Worm (Caenorhabditis elegans) whole organism, late embryonic: Measurements from ENCODE around the gene nhr-168.

Source experiments
- C38D4.7 ChIP-seq: fragments of 200-800 bp; sonication (Bioruptor generic); optimal IDR thresholded peaks from 2 replicates; lab custom pipeline; 2018; ENCODE audit warnings: mild to moderate bottlenecking, missing genetic modification characterization, moderate library complexity, missing compliant biosample characterization
- F13H6.1 ChIP-seq: sonication (generic microtip); optimal IDR thresholded peaks from 2 replicates; lab custom pipeline; 2016; ENCODE audit warnings: missing genetic modification characterization, missing compliant biosample characterization
- K02D7.2 ChIP-seq: sonication (generic microtip); optimal IDR thresholded peaks from 2 replicates; lab custom pipeline; 2017; ENCODE audit warnings: mild to moderate bottlenecking, missing genetic modification characterization, missing compliant biosample characterization
- K09A11.1 ChIP-seq: sonication (generic microtip); optimal IDR thresholded peaks from 2 replicates; lab custom pipeline; 2017; ENCODE audit warnings: antibody characterized with exemption, mild to moderate bottlenecking, missing genetic modification characterization, missing compliant biosample characterization; ENCODE audit not compliant: insufficient read depth
- T23F11.4 ChIP-seq: fragments of 200-800 bp; sonication (Bioruptor generic); optimal IDR thresholded peaks from 2 replicates; lab custom pipeline; 2018; ENCODE audit warnings: mild to moderate bottlenecking, missing genetic modification characterization, missing compliant biosample characterization
- Y22D7AL.16 ChIP-seq: sonication (generic microtip); optimal IDR thresholded peaks from 2 replicates; lab custom pipeline; 2016; ENCODE audit warnings: missing genetic modification characterization, missing compliant biosample characterization
- ama-1 ChIP-seq: fragments of 150-350 bp; optimal IDR thresholded peaks from 2 replicates; lab custom pipeline; 2014
- ceh-19 ChIP-seq: fragments of 200-800 bp; sonication (Bioruptor generic); optimal IDR thresholded peaks from 2 replicates; lab custom pipeline; 2018; ENCODE audit warnings: mild to moderate bottlenecking, missing genetic modification characterization, missing compliant biosample characterization
- ceh-22 ChIP-seq: sonication (generic microtip); optimal IDR thresholded peaks from 2 replicates; lab custom pipeline; 2017; ENCODE audit warnings: missing biosample characterization, missing genetic modification characterization
- ceh-24 ChIP-seq: sonication (generic microtip); optimal IDR thresholded peaks from 2 replicates; lab custom pipeline; 2016; ENCODE audit warnings: mild to moderate bottlenecking, missing genetic modification characterization, missing compliant biosample characterization
- ceh-30 ChIP-seq: fragments of 150-350 bp; optimal IDR thresholded peaks from 2 replicates; lab custom pipeline; 2014; ENCODE audit warnings: missing biosample characterization, missing genetic modification characterization
- ceh-31 ChIP-seq: sonication (generic microtip); optimal IDR thresholded peaks from 2 replicates; lab custom pipeline; 2016; ENCODE audit warnings: missing genetic modification characterization, missing compliant biosample characterization
- ceh-45 ChIP-seq: fragments of 200-800 bp; sonication (Bioruptor generic); IDR thresholded peaks from 2 replicates; pipeline ENCODE4 v1.3.6; 2022; ENCODE audit warnings: missing genetic modification reagents, missing genetic modification characterization, missing compliant biosample characterization
- ceh-6 ChIP-seq: fragments of 200-800 bp; sonication (Bioruptor generic); optimal IDR thresholded peaks from 2 replicates; lab custom pipeline; 2018; ENCODE audit warnings: mild to moderate bottlenecking, missing genetic modification characterization, missing compliant biosample characterization
- che-1 ChIP-seq: sonication (generic microtip); optimal IDR thresholded peaks from 2 replicates; lab custom pipeline; 2016; ENCODE audit warnings: mild to moderate bottlenecking, missing genetic modification characterization, missing compliant biosample characterization
- dve-1 ChIP-seq: sonication (generic microtip); optimal IDR thresholded peaks from 2 replicates; lab custom pipeline; 2017; ENCODE audit warnings: antibody characterized with exemption, mild to moderate bottlenecking, missing genetic modification characterization, missing compliant biosample characterization
- elt-2 ChIP-seq: sonication (generic microtip); optimal IDR thresholded peaks from 2 replicates; lab custom pipeline; 2016; ENCODE audit warnings: missing genetic modification reagents, missing genetic modification characterization, missing compliant biosample characterization
- elt-4 ChIP-seq: sonication (generic microtip); optimal IDR thresholded peaks from 2 replicates; lab custom pipeline; 2016; ENCODE audit warnings: missing genetic modification characterization, missing compliant biosample characterization
- ets-4 ChIP-seq: sonication (generic microtip); optimal IDR thresholded peaks from 2 replicates; lab custom pipeline; 2016; ENCODE audit warnings: missing genetic modification characterization, missing compliant biosample characterization
- hlh-13 ChIP-seq: fragments of 200-800 bp; sonication (Bioruptor generic); optimal IDR thresholded peaks from 2 replicates; lab custom pipeline; 2018; ENCODE audit warnings: mild to moderate bottlenecking, missing genetic modification characterization, missing compliant biosample characterization
- hlh-15 ChIP-seq: sonication (generic microtip); optimal IDR thresholded peaks from 2 replicates; lab custom pipeline; 2016; ENCODE audit warnings: missing genetic modification characterization, missing compliant biosample characterization
- hlh-6 ChIP-seq: sonication (generic microtip); optimal IDR thresholded peaks from 2 replicates; lab custom pipeline; 2016; ENCODE audit warnings: missing genotype, missing genetic modification characterization, missing compliant biosample characterization
- lim-6 ChIP-seq: sonication (generic microtip); optimal IDR thresholded peaks from 2 replicates; lab custom pipeline; 2016; ENCODE audit warnings: missing genetic modification characterization, missing compliant biosample characterization
- lin-11 ChIP-seq: fragments of 200-800 bp; sonication (Bioruptor generic); optimal IDR thresholded peaks from 2 replicates; lab custom pipeline; 2018; ENCODE audit warnings: mild to moderate bottlenecking, missing genetic modification characterization, missing compliant biosample characterization
- nfya-1 ChIP-seq: sonication (generic microtip); optimal IDR thresholded peaks from 2 replicates; lab custom pipeline; 2017; ENCODE audit warnings: missing genetic modification characterization, mild to moderate bottlenecking, missing compliant biosample characterization, antibody characterized with exemption, moderate library complexity
- nhr-232 ChIP-seq: sonication (generic microtip); optimal IDR thresholded peaks from 2 replicates; lab custom pipeline; 2016; ENCODE audit warnings: missing genetic modification characterization, missing compliant biosample characterization
- odd-2 ChIP-seq: sonication (generic microtip); optimal IDR thresholded peaks from 2 replicates; lab custom pipeline; 2017; ENCODE audit warnings: antibody characterized with exemption, mild to moderate bottlenecking, missing genetic modification characterization, missing compliant biosample characterization
- pag-3 ChIP-seq: sonication (generic microtip); optimal IDR thresholded peaks from 2 replicates; lab custom pipeline; 2016; ENCODE audit warnings: missing compliant biosample characterization, missing genetic modification characterization, borderline replicate concordance
- pax-1 ChIP-seq: fragments of 150-350 bp; optimal IDR thresholded peaks from 2 replicates; lab custom pipeline; 2014; ENCODE audit warnings: missing biosample characterization, missing genetic modification characterization
- pha-2 ChIP-seq: sonication (generic microtip); optimal IDR thresholded peaks from 2 replicates; lab custom pipeline; 2017; ENCODE audit warnings: mild to moderate bottlenecking, missing genetic modification characterization, missing compliant biosample characterization
- pha-4 ChIP-seq: fragments of 150-350 bp; optimal IDR thresholded peaks from 2 replicates; lab custom pipeline; 2018; ENCODE audit warnings: missing biosample characterization, missing genetic modification reagents, missing genetic modification characterization
- pros-1 ChIP-seq: fragments of 150-350 bp; optimal IDR thresholded peaks from 2 replicates; lab custom pipeline; 2014; ENCODE audit warnings: missing biosample characterization, missing genetic modification reagents, missing genetic modification characterization
- ref-2 ChIP-seq: sonication (generic microtip); optimal IDR thresholded peaks from 2 replicates; lab custom pipeline; 2016; ENCODE audit warnings: missing genetic modification characterization, missing compliant biosample characterization
- rnt-1 ChIP-seq: sonication (generic microtip); optimal IDR thresholded peaks from 2 replicates; lab custom pipeline; 2016; ENCODE audit warnings: missing genetic modification characterization, missing compliant biosample characterization
- syd-9 ChIP-seq: sonication (generic microtip); optimal IDR thresholded peaks from 2 replicates; lab custom pipeline; 2016; ENCODE audit warnings: mild to moderate bottlenecking, missing genetic modification characterization, moderate library complexity, missing compliant biosample characterization
- tbx-2 ChIP-seq: sonication (generic microtip); optimal IDR thresholded peaks from 2 replicates; lab custom pipeline; 2016; ENCODE audit warnings: missing genetic modification characterization, missing compliant biosample characterization
- ttx-3 ChIP-seq: sonication (generic microtip); optimal IDR thresholded peaks from 2 replicates; lab custom pipeline; 2016; ENCODE audit warnings: missing genetic modification reagents, missing genetic modification characterization, missing compliant biosample characterization
- unc-42 ChIP-seq: sonication (generic microtip); optimal IDR thresholded peaks from 2 replicates; lab custom pipeline; 2016; ENCODE audit warnings: missing genotype, missing genetic modification characterization, missing compliant biosample characterization
- unc-55 ChIP-seq: sonication (generic microtip); optimal IDR thresholded peaks from 2 replicates; lab custom pipeline; 2017; ENCODE audit warnings: missing biosample characterization, missing genetic modification reagents, missing genetic modification characterization
- zip-5 ChIP-seq: sonication (generic microtip); optimal IDR thresholded peaks from 2 replicates; lab custom pipeline; 2016; ENCODE audit warnings: missing genetic modification characterization, missing compliant biosample characterization

The nhr-168 gene

DNA sequence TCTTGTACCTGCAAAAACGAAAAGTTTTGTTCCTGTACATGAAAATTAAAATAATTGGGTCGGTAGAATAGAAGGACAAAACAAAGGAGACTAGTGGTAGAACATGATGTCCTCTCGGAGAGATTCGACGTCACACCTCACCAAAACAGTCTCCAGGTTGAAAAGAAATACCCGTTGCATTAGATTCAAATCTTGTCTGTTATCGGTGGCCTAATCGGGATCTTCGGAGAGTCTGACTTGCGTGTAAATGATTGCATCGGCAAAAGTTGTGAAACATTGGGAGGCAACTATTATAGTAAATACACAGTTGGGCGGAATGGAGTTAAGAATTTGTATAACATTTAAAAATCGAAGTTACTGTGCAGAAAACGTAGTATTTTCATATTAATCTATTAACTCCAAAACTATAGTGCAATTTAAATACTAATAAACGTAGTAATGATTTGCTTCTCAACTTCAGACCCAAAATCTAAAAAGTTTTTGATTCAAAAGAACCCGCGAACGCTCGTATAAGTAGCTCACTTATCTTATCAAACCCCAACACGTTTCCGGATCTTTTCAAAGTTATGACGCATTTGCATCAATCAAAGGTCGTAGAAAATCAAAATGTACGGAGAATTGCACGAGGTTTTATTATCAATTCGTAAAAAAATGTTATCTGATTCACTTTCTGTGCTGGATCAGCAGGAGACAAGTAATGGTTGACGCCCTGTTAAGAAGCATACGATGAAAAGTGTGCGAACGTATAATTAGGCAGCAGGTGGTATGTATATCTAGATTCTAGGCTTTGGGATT is at the start of gene nhr-168:
nhr-168 (minus strand) TSS at position 486 of the 795 bp plus-strand sequence.
- TF ChIP-seq T23F11.4 (GFP tag; lab: Kevin White, UChicago) (no peak), hlh-13 (GFP tag; lab: Kevin White, UChicago) (no peak), F13H6.1 (tag; lab: Kevin White, UChicago) (no peak), unc-42 (tag; lab: Kevin White, UChicago) (no peak), hlh-15 (tag; lab: Kevin White, UChicago) (no peak), rnt-1 (tag; lab: Kevin White, UChicago) (no peak), K02D7.2 (tag; lab: Kevin White, UChicago) (no peak), elt-4 (no peak), pax-1 (tag; lab: Kevin White, UChicago) (no peak), dve-1 (tag; lab: Kevin White, UChicago) (no peak), ceh-19 (GFP tag; lab: Kevin White, UChicago) (no peak), elt-2 (no peak), pros-1 (tag; lab: Kevin White, UChicago) (no peak), lim-6 (no peak), ceh-30 (tag; lab: Kevin White, UChicago) (no peak), pha-2 (no peak), ceh-45 (GFP tag; lab: Robert Waterston, UW) (no peak), pha-4 (no peak), hlh-6 (no peak), pag-3 (tag; lab: Kevin White, UChicago) (no peak)

DNA sequence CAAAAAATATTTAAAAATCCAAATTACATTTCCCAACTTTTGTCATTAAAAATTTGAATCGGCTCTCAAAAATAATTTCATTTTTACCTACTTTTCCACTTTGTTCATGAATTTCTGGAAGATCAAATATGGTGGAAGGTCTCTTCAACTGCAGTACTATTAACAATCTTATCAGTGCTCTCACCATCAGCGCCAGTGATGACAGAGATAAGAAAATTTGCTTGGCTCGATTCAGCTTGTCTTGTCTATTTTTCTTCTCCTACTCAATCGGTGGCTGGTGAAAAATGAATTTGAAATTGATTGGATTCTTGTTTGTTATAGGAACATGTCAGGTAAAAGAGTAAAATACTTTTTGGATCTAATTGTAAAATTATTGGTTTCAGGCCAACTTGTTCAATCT is 47.3 kb upstream of the nhr-168 start, which contains the start of gene cpz-2:
cpz-2 (plus strand) TSS at position 210 of the 400 bp plus-strand sequence.
- no peak for TF ChIP-seq pha-4
- peak; percentile 72 for TF ChIP-seq elt-2

DNA sequence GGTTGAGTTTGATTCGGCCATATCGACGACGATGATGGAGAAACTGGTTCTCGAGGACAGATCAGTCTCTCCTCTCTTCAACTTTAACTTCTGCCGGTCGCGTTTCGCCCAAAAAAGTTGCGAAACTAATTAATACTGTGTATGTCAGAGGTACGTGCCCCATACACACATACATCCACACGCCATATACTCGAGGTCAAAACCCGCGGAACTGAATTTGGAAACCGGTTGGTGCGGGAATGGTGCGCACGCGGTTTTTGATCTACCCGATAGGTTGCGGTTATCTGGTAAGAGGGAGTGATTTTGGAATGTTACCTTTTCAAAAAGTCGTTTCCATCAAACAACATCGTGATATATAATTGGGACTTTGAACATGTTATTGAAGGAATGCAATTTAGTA is 46.5 kb upstream of the nhr-168 start, which contains the start of gene ifbp-1:
ifbp-1 (minus strand) TSS at position 85 of the 400 bp plus-strand sequence.
- no peak for TF ChIP-seq nfya-1 (tag; lab: Kevin White, UChicago)
- no peak for TF ChIP-seq unc-42 (tag; lab: Kevin White, UChicago)
- TF ChIP-seq pha-2 = no peak
- TF ChIP-seq lin-11 = no peak
- no peak for TF ChIP-seq Y22D7AL.16
- TF ChIP-seq ttx-3 (tag; lab: Kevin White, UChicago) = no peak
- TF ChIP-seq ets-4 (tag; lab: Kevin White, UChicago) = no peak
- TF ChIP-seq syd-9 (tag; lab: Kevin White, UChicago) = no peak
- TF ChIP-seq che-1 (tag; lab: Kevin White, UChicago) = no peak
- TF ChIP-seq nhr-232 (tag; lab: Kevin White, UChicago) = no peak
- no peak for TF ChIP-seq ceh-24 (tag; lab: Kevin White, UChicago)
- no peak for TF ChIP-seq K02D7.2 (tag; lab: Kevin White, UChicago)
- no peak for TF ChIP-seq unc-55
- no peak for TF ChIP-seq pag-3 (tag; lab: Kevin White, UChicago)
- TF ChIP-seq lim-6 = no peak
- no peak for TF ChIP-seq odd-2 (tag; lab: Kevin White, UChicago)
- no peak for TF ChIP-seq ama-1

DNA sequence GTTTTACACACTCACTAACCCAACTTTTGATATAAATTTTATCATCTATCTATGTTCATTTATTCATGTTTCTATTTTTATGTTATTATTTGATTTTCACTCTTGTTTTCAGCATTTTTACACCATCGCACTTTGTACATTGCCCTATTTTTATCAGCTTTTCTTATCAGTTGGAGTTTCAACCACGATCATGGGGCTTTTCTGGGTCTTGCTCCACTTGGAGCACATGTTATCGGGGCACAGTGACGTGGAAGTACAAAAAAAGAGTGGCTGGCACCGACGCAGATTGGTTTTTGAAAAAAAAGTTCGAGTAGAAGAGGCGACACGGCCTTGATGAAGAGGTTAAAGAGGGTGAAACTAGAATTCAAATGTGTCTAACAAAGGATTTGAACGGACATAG is 43.5 kb upstream of the nhr-168 start:
- TF ChIP-seq elt-2 (peak; percentile 81), zip-5 (tag; lab: Kevin White, UChicago) (no peak), ceh-6 (no peak)

DNA sequence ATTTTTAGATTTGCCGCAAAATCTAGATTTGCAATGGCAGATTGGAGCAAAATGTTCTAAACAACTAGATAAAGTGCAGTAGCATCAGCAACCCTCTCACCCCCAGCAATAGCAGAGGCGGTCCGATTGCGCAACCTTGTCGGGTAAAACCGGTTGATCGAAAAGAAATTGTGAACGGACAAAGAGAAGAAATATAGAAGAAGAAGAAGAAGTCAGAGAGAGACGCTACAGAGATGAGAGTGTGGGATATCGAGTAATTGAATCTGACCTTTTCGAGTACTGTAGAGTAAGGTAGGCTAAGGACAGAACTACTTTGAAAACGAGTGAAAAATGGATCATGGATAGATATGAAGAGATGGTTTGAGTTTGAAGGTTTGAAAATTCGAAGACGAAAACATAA is 42.2 kb upstream of the nhr-168 start:
- TF ChIP-seq C38D4.7 = no peak
- TF ChIP-seq K09A11.1 = no peak
- TF ChIP-seq tbx-2 = no peak
- TF ChIP-seq ref-2 (tag; lab: Kevin White, UChicago) = no peak
- no peak for TF ChIP-seq pros-1 (tag; lab: Kevin White, UChicago)
- TF ChIP-seq ceh-31 (tag; lab: Kevin White, UChicago) = no peak
- no peak for TF ChIP-seq pha-2
- no peak for TF ChIP-seq ceh-22 (tag; lab: Kevin White, UChicago)
- TF ChIP-seq elt-2 = no peak
